Worm (Caenorhabditis elegans): ENCODE measurements around the gene sfxn-1.2.

Gene sfxn-1.2

ce11 chrII:11185728-11186127 is at the start of gene sfxn-1.2:
sfxn-1.2 (plus strand) TSS chrII:11186028.
- no peak for TF ChIP-seq ztf-29 (GFP tag; IDR thresholded peaks at IDR 0.05)
- TF ChIP-seq tab-1 (GFP tag; IDR thresholded peaks at IDR 0.05) = no peak

ce11 chrII:11140140-11140539 is 45.7 kb upstream of the sfxn-1.2 start, which contains the start of gene F40F8.4:
F40F8.4 (minus strand) TSS chrII:11140240.
- TF ChIP-seq ztf-23 (GFP tag; IDR thresholded peaks at IDR 0.05) (no peak), T22C8.4 (GFP tag; IDR thresholded peaks at IDR 0.05) (no peak)

ce11 chrII:11142571-11142970 is 43.3 kb upstream of the sfxn-1.2 start, which contains the start of gene arrd-6:
arrd-6 (plus strand) TSS chrII:11142739.
- TF ChIP-seq ztf-29 (GFP tag; IDR thresholded peaks at IDR 0.05) (no peak), klf-2 (GFP tag; conservative IDR thresholded peaks at IDR 0.05) (no peak), flt-1 (GFP tag; IDR thresholded peaks at IDR 0.05) (no peak), ref-1 (GFP tag; conservative IDR thresholded peaks at IDR 0.05) (no peak), cog-1 (tag; optimal IDR thresholded peaks at IDR 0.05) (no peak)

ce11 chrII:11149866-11150685 is 35.8 kb upstream of the sfxn-1.2 start:
- no peak for TF ChIP-seq ref-1 (GFP tag; conservative IDR thresholded peaks at IDR 0.05)
- TF ChIP-seq T22C8.4 (GFP tag; IDR thresholded peaks at IDR 0.05) = no peak
- TF ChIP-seq ztf-29 (GFP tag; IDR thresholded peaks at IDR 0.05) = no peak
- no peak for TF ChIP-seq tab-1 (GFP tag; IDR thresholded peaks at IDR 0.05)
- no peak for TF ChIP-seq med-1 (GFP tag; optimal IDR thresholded peaks at IDR 0.05; ENCODE audit: insufficient read depth)
- no peak for TF ChIP-seq cog-1 (tag; optimal IDR thresholded peaks at IDR 0.05)
- TF ChIP-seq flt-1 (GFP tag; IDR thresholded peaks at IDR 0.05) = no peak
- no peak for TF ChIP-seq ztf-23 (GFP tag; IDR thresholded peaks at IDR 0.05)
- TF ChIP-seq klf-2 (GFP tag; conservative IDR thresholded peaks at IDR 0.05) = no peak

ce11 chrII:11150976-11151375 is 34.9 kb upstream of the sfxn-1.2 start:
- TF ChIP-seq T22C8.4 (GFP tag; IDR thresholded peaks at IDR 0.05) = no peak
- TF ChIP-seq ref-1 (GFP tag; conservative IDR thresholded peaks at IDR 0.05) = no peak
- no peak for TF ChIP-seq med-1 (GFP tag; optimal IDR thresholded peaks at IDR 0.05; ENCODE audit: insufficient read depth)
- TF ChIP-seq klf-2 (GFP tag; conservative IDR thresholded peaks at IDR 0.05) = no peak
- TF ChIP-seq cog-1 (tag; optimal IDR thresholded peaks at IDR 0.05) = no peak
- no peak for TF ChIP-seq flt-1 (GFP tag; IDR thresholded peaks at IDR 0.05)
- TF ChIP-seq tab-1 (GFP tag; IDR thresholded peaks at IDR 0.05) = no peak
- TF ChIP-seq ztf-23 (GFP tag; IDR thresholded peaks at IDR 0.05) = no peak
- no peak for TF ChIP-seq ztf-29 (GFP tag; IDR thresholded peaks at IDR 0.05)

- no peak for TF ChIP-seq ztf-23 (GFP tag; IDR thresholded peaks at IDR 0.05)
- no peak for TF ChIP-seq med-1 (GFP tag; optimal IDR thresholded peaks at IDR 0.05; ENCODE audit: insufficient read depth)
- no peak for TF ChIP-seq klf-2 (GFP tag; conservative IDR thresholded peaks at IDR 0.05)
- TF ChIP-seq ztf-29 (GFP tag; IDR thresholded peaks at IDR 0.05) = no peak
- no peak for TF ChIP-seq cog-1 (tag; optimal IDR thresholded peaks at IDR 0.05)
- no peak for TF ChIP-seq tab-1 (GFP tag; IDR thresholded peaks at IDR 0.05)
- no peak for TF ChIP-seq flt-1 (GFP tag; IDR thresholded peaks at IDR 0.05)
- no peak for TF ChIP-seq ref-1 (GFP tag; conservative IDR thresholded peaks at IDR 0.05)
- TF ChIP-seq T22C8.4 (GFP tag; IDR thresholded peaks at IDR 0.05) = no peak
Measured at ce11 chrII:11152495-11152894, 33.3 kb upstream of the sfxn-1.2 start, which contains the start of gene pqm-1. pqm-1 (minus strand) TSS chrII:11152595.

ce11 chrII:11153080-11153479 is 32.7 kb upstream of the sfxn-1.2 start:
- TF ChIP-seq klf-2 (GFP tag; conservative IDR thresholded peaks at IDR 0.05) = no peak

- no peak for TF ChIP-seq cog-1 (tag; optimal IDR thresholded peaks at IDR 0.05)
- no peak for TF ChIP-seq ref-1 (GFP tag; conservative IDR thresholded peaks at IDR 0.05)
- no peak for TF ChIP-seq flt-1 (GFP tag; IDR thresholded peaks at IDR 0.05)
- no peak for TF ChIP-seq med-1 (GFP tag; optimal IDR thresholded peaks at IDR 0.05; ENCODE audit: insufficient read depth)
- no peak for TF ChIP-seq ztf-29 (GFP tag; IDR thresholded peaks at IDR 0.05)
- no peak for TF ChIP-seq ztf-23 (GFP tag; IDR thresholded peaks at IDR 0.05)
- TF ChIP-seq T22C8.4 (GFP tag; IDR thresholded peaks at IDR 0.05) = no peak
- no peak for TF ChIP-seq tab-1 (GFP tag; IDR thresholded peaks at IDR 0.05)
- TF ChIP-seq klf-2 (GFP tag; conservative IDR thresholded peaks at IDR 0.05) = no peak
Measured at ce11 chrII:11153800-11154199, 32.0 kb upstream of the sfxn-1.2 start.

ce11 chrII:11154957-11155356 is 30.9 kb upstream of the sfxn-1.2 start:
- TF ChIP-seq tab-1 (GFP tag; IDR thresholded peaks at IDR 0.05) = no peak
- no peak for TF ChIP-seq ref-1 (GFP tag; conservative IDR thresholded peaks at IDR 0.05)
- no peak for TF ChIP-seq klf-2 (GFP tag; conservative IDR thresholded peaks at IDR 0.05)
- TF ChIP-seq cog-1 (tag; optimal IDR thresholded peaks at IDR 0.05) = no peak
- no peak for TF ChIP-seq flt-1 (GFP tag; IDR thresholded peaks at IDR 0.05)
- TF ChIP-seq med-1 (GFP tag; optimal IDR thresholded peaks at IDR 0.05; ENCODE audit: insufficient read depth) = no peak
- no peak for TF ChIP-seq T22C8.4 (GFP tag; IDR thresholded peaks at IDR 0.05)
- TF ChIP-seq ztf-23 (GFP tag; IDR thresholded peaks at IDR 0.05) = no peak
- no peak for TF ChIP-seq ztf-29 (GFP tag; IDR thresholded peaks at IDR 0.05)

ce11 chrII:11155400-11155799 is 30.4 kb upstream of the sfxn-1.2 start:
- TF ChIP-seq cog-1 (tag; optimal IDR thresholded peaks at IDR 0.05) = no peak
- TF ChIP-seq tab-1 (GFP tag; IDR thresholded peaks at IDR 0.05) = no peak
- TF ChIP-seq ref-1 (GFP tag; conservative IDR thresholded peaks at IDR 0.05) = no peak
- TF ChIP-seq ztf-23 (GFP tag; IDR thresholded peaks at IDR 0.05) = no peak
- TF ChIP-seq flt-1 (GFP tag; IDR thresholded peaks at IDR 0.05) = no peak
- no peak for TF ChIP-seq med-1 (GFP tag; optimal IDR thresholded peaks at IDR 0.05; ENCODE audit: insufficient read depth)
- no peak for TF ChIP-seq klf-2 (GFP tag; conservative IDR thresholded peaks at IDR 0.05)
- TF ChIP-seq T22C8.4 (GFP tag; IDR thresholded peaks at IDR 0.05) = no peak
- no peak for TF ChIP-seq ztf-29 (GFP tag; IDR thresholded peaks at IDR 0.05)

Measured in whole organism, midembryonic.